Worm (Caenorhabditis elegans) whole organism, L4/young adult: ENCODE measurements around the gene kin-15.

Experiments used
- W03F9.2 ChIP-seq: fragments of 150-350 bp; optimal IDR thresholded peaks from 2 replicates; lab custom pipeline; 2014; ENCODE audit warnings: missing biosample characterization, missing genetic modification characterization
- dao-5 ChIP-seq: sonication (generic microtip); optimal IDR thresholded peaks from 2 replicates; lab custom pipeline; 2016; ENCODE audit warnings: missing genotype, missing genetic modification characterization, moderate library complexity, missing compliant biosample characterization
- him-1 ChIP-seq: sonication (generic microtip); optimal IDR thresholded peaks from 2 replicates; lab custom pipeline; 2016; ENCODE audit warnings: missing genotype, missing genetic modification reagents, missing genetic modification characterization, missing compliant biosample characterization

DNA sequence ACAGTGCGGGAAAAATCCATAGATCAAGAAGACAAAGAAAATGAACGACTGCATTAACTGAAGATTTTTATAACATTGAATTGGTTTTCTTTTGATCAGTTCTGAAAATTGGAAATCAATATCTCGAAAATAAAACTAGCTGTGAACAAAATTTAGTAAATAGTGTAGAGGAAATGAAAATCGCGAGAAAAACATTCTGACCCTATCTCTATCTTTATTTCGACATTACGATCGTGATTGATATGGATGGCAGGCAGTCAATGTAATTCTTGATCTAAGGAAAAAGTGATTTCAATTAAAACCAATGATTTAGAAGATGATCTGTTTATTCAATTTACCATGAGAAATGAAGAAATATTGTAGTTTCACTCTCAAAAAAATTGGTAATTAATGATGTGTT is 2.5 kb upstream of the kin-15 start, which contains the start of gene kin-16:
- TF ChIP-seq him-1 (tag; lab: Kevin White, UChicago): no peak
- no peak for TF ChIP-seq W03F9.2 (tag; lab: Kevin White, UChicago)
- TF ChIP-seq dao-5 (tag; lab: Kevin White, UChicago): no peak
